Worm (Caenorhabditis elegans): ENCODE data around the gene eral-1.

The eral-1 gene

DNA sequence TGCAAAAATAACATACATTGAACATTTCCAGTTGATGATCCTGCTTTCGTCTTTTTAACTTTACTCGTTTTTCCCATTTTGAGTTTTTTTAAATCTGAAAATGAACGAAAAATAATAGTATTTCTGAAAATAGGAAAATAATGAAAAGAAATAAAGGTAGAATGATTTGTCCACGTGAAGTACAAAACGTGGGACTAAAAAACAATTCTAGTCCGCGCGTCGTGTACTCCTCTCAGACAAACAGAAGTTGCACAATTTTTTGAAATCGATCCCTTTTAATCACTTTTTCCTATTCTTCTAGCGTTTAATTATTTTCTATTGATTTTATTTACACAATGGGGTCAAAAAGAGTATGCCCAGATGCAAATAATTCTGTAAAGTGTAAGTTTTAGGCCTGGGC lies 1.5 kb upstream of the eral-1 start, which contains the start of the genes E02H1.1 and tag-124 (continued):
- TF ChIP-seq ceh-100 (GFP tag; IDR thresholded peaks at IDR 0.05) (peak; percentile 57), nhr-120 (GFP tag; IDR thresholded peaks at IDR 0.05) (no peak), egrh-3 (GFP tag; IDR thresholded peaks at IDR 0.05) (no peak), K11D2.4 (GFP tag; IDR thresholded peaks at IDR 0.05) (peak; percentile 76; the same call in 1 of the 2 replicates), egl-44 (GFP tag; IDR thresholded peaks at IDR 0.05) (no peak), ZK185.1 (tag; optimal IDR thresholded peaks at IDR 0.05; ENCODE audit: poor library complexity, severe bottlenecking) (peak; percentile 93), athp-1 (tag; optimal IDR thresholded peaks at IDR 0.05) (peak; percentile 44), unc-130 (GFP tag; optimal IDR thresholded peaks at IDR 0.05) (peak; percentile 82), madf-3 (GFP tag; IDR thresholded peaks at IDR 0.05) (0 out of 2 replicates have a peak, but pooled peaks have one; percentile 49), madf-6 (GFP tag; IDR thresholded peaks at IDR 0.05) (peak; percentile 70; the same call in 1 of the 2 replicates), F57C9.4 (tag; optimal IDR thresholded peaks at IDR 0.05) (no peak), lin-40 (tag; optimal IDR thresholded peaks at IDR 0.05) (peak; percentile 70), let-607 (tag; optimal IDR thresholded peaks at IDR 0.05) (peak in 1 of 2 experiments; percentile 62), lin-35 (GFP tag; optimal IDR thresholded peaks at IDR 0.05) (peak in 1 of 3 experiments; percentile 48), Y79H2A.3 (GFP tag; conservative IDR thresholded peaks at IDR 0.05) (no peak), ztf-18 (tag; optimal IDR thresholded peaks at IDR 0.05) (no peak), Y56A3A.18 (GFP tag; IDR thresholded peaks at IDR 0.05) (no peak), pbrm-1 (GFP tag; IDR thresholded peaks at IDR 0.05) (no peak), lsl-1 (GFP tag; optimal IDR thresholded peaks at IDR 0.05) (peak; percentile 27), akir-1 (GFP tag; optimal IDR thresholded peaks at IDR 0.05) (peak; percentile 33), madf-10 (tag; optimal IDR thresholded peaks at IDR 0.05) (peak; percentile 32), C17E4.6 (GFP tag; IDR thresholded peaks at IDR 0.05) (no peak), rpc-1 (optimal IDR thresholded peaks at IDR 0.05) (no peak), rpc-1 (tag; optimal IDR thresholded peaks at IDR 0.05) (no peak), chd-7 (tag; optimal IDR thresholded peaks at IDR 0.05) (peak; percentile 29), rcor-1 (GFP tag; IDR thresholded peaks at IDR 0.05) (peak; percentile 62), ztf-6 (GFP tag; IDR thresholded peaks at IDR 0.05) (0 out of 2 replicates have a peak, but pooled peaks have one; percentile 34), rec-8 (tag; optimal IDR thresholded peaks at IDR 0.05) (peak in 1 of 2 experiments; percentile 68)

DNA sequence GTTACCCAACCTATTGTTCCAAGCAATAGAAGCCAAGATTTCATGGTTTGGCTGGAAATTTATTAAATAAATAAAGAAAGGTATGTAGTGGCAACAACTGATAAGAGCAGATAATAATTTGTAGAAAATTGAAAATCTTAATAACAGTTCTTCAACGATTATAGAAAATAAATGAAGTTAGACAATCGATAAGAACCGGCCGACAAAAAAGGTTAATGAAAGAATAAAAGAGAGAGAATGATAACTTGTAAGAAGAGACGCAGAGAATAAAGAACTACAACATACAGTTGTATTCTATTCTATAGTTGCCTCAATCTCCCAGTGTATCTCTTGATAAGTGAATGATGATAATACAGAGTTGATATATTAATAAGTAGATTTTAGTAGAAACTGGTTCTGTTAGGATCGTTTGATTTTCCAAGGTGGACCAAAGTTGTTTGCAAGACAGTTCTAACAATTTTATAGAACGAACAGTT lies 2.8 kb downstream of the eral-1 start, which contains the start of gene ugt-58:
Gene ugt-58, minus strand, starts transcription at position 51 of the 476 bp plus-strand sequence.
- TF ChIP-seq nhr-80 (tag; optimal IDR thresholded peaks at IDR 0.05) (peak; percentile 5), Y53G8AR.9 (GFP tag; conservative IDR thresholded peaks at IDR 0.05) (no peak), ztf-22 (GFP tag; optimal IDR thresholded peaks at IDR 0.05) (no peak), dox-1 (GFP tag; IDR thresholded peaks at IDR 0.05) (no peak)

DNA sequence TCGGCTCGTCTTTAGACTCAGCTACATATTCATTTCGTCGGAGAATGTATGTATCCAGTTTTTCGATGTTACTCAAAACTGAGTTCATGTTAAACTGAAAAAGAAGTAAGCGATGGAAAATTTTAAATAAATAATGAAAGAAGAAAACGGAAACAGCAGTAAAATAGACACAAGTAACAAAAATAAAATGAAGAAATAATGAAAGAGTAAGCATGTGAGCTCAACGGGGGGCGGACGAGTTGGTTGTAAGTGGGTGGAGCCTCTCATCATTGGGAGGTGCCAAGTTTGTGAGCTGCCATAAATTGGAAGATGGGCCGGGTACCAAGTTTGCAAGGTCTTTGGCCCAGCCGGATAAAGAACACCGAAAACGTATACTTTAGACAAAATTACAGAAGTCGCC lies 6.1 kb downstream of the eral-1 start, which contains the start of gene wee-1.1:
Gene wee-1.1, minus strand, starts transcription at position 101 of the 400 bp plus-strand sequence.
- no peak for TF ChIP-seq repo-1 (tag; optimal IDR thresholded peaks at IDR 0.05)
- TF ChIP-seq F23B12.7 (tag; optimal IDR thresholded peaks at IDR 0.05; ENCODE audit: insufficient read depth), result no peak
- no peak for TF ChIP-seq F37B4.10 (GFP tag; IDR thresholded peaks at IDR 0.05)
- TF ChIP-seq Y95B8A.8 (GFP tag; IDR thresholded peaks at IDR 0.05), result no peak
- TF ChIP-seq chd-7 (tag; optimal IDR thresholded peaks at IDR 0.05), result no peak
- TF ChIP-seq lir-1 (GFP tag; conservative IDR thresholded peaks at IDR 0.05), result no peak
- no peak for TF ChIP-seq F33H1.4 (GFP tag; IDR thresholded peaks at IDR 0.05)
- no peak for TF ChIP-seq lin-26 (GFP tag; IDR thresholded peaks at IDR 0.05)
- TF ChIP-seq cebp-2 (GFP tag; IDR thresholded peaks at IDR 0.05), result no peak
- no peak for TF ChIP-seq ztf-25 (GFP tag; IDR thresholded peaks at IDR 0.05)
- no peak for TF ChIP-seq attf-3 (GFP tag; conservative IDR thresholded peaks at IDR 0.05)
- no peak for TF ChIP-seq B0261.1 (tag; optimal IDR thresholded peaks at IDR 0.05)
- TF ChIP-seq nhr-27 (tag; optimal IDR thresholded peaks at IDR 0.05), result no peak

All from whole organism, young adult.